Worm (Caenorhabditis elegans): ENCODE measurements around the gene C50F4.6.

ce11 chrV:9516280-9516679, 29.6 kb upstream of the C50F4.6 start:
- TF ChIP-seq F33H1.4 (GFP tag; IDR thresholded peaks at IDR 0.05) = no peak
- no peak for TF ChIP-seq egrh-3 (GFP tag; IDR thresholded peaks at IDR 0.05)
- no peak for TF ChIP-seq let-607 (tag; optimal IDR thresholded peaks at IDR 0.05)
- TF ChIP-seq mes-4 (tag; optimal IDR thresholded peaks at IDR 0.05) = no peak
- TF ChIP-seq nhr-80 (tag; optimal IDR thresholded peaks at IDR 0.05) = peak; percentile 15
- no peak for TF ChIP-seq ceh-91 (GFP tag; IDR thresholded peaks at IDR 0.05)
- TF ChIP-seq ztf-3 (GFP tag; optimal IDR thresholded peaks at IDR 0.05) = no peak
- no peak for TF ChIP-seq ceh-100 (GFP tag; IDR thresholded peaks at IDR 0.05)
- TF ChIP-seq athp-1 (tag; optimal IDR thresholded peaks at IDR 0.05) = no peak
- no peak for TF ChIP-seq pha-4 (tag; optimal IDR thresholded peaks at IDR 0.05)

Measured in whole organism, young adult.